Fruit fly (Drosophila melanogaster): ENCODE results near the gene myo.

myo gene

dm6 chr4:702806-703301, 7.0 kb upstream of the myo start:
- TF ChIP-seq sens (GFP tag) (peak; percentile 9), CG10431 (GFP tag; optimal IDR thresholded peaks at IDR 0.05) (peak; percentile 97), ttk (GFP tag; IDR thresholded peaks at IDR 0.05) (no peak), gt (GFP tag; IDR thresholded peaks at IDR 0.05) (no peak), Hey (tag; optimal IDR thresholded peaks at IDR 0.05) (peak; percentile 93), Tbp (GFP tag; optimal IDR thresholded peaks at IDR 0.05) (no peak), crc (GFP tag; optimal IDR thresholded peaks at IDR 0.05) (no peak), Nf-YC (tag; optimal IDR thresholded peaks at IDR 0.05) (peak; percentile 12), CG6683 (GFP tag; optimal IDR thresholded peaks at IDR 0.05) (no peak), MTF-1 (GFP tag; optimal IDR thresholded peaks at IDR 0.05; ENCODE audit: borderline replicate concordance) (no peak), Med (GFP tag) (peak; percentile 44), jing (GFP tag; optimal IDR thresholded peaks at IDR 0.05) (peak; percentile 3), CG15269 (tag; optimal IDR thresholded peaks at IDR 0.05) (no peak), Nf-YB (GFP tag; optimal IDR thresholded peaks at IDR 0.05) (peak; percentile 18), CG14860 (GFP tag; IDR thresholded peaks at IDR 0.05; ENCODE audit: partially characterized antibody) (no peak), pros (GFP tag; optimal IDR thresholded peaks at IDR 0.05) (peak; percentile 31)

DNA sequence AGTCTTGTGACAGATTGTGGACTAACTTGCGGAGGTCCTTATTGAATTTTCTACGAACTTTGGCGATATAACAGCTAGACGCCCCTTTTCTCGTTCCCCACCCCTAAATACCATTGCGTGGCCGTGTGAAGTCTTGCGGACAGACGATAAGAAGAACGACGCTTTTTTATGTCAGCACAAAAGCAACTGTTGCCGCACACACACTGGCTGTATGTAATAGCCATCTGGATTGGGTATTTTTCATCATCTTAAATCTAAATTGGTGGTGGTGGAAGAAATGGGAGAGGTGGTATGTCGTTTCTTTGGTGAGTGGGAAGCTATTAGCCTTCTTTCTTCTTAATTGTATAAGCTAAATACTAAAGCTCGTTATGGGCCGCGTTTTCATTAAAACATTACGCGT, 6.1 kb upstream of the myo start:
- TF ChIP-seq CG9797 (GFP tag; optimal IDR thresholded peaks at IDR 0.05), result no peak
- no peak for TF ChIP-seq ken (GFP tag; IDR thresholded peaks at IDR 0.05)
- TF ChIP-seq so (GFP tag; IDR thresholded peaks at IDR 0.05), result no peak
- peak; percentile 50 for TF ChIP-seq Nf-YC (tag; optimal IDR thresholded peaks at IDR 0.05)
- TF ChIP-seq Nf-YB (GFP tag; optimal IDR thresholded peaks at IDR 0.05), result peak; percentile 45
- peak; percentile 48 for TF ChIP-seq Ets65A (GFP tag)
- TF ChIP-seq CG2199 (GFP tag; IDR thresholded peaks at IDR 0.05), result 0 out of 3 replicates have a peak, but pooled peaks have one; percentile 63

DNA sequence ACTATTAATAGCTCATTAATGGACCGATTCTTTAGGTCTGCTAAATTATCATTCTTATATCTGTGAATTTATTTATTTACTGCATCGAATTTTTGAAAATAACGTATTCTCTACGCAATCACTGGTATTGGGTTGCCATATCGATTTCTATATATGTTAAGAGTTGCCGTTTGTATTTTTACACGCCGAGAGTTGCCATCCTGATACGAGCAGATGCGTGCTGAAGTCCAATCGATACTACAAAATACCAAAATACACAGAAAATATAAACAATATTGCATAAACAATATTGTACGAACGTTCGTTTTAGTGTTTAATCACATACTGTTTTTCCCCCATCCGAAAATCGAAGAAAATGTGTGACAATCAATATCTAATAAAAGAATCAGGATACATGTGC, 1.6 kb upstream of the myo start, which contains the start of gene ey:
ey (plus strand) TSS at position 227 of the 400 bp plus-strand sequence.
- TF ChIP-seq CG2120 (GFP tag; optimal IDR thresholded peaks at IDR 0.05), result peak; percentile 33
- no peak for TF ChIP-seq disco-r (GFP tag; optimal IDR thresholded peaks at IDR 0.05)
- TF ChIP-seq ATbp (GFP tag; optimal IDR thresholded peaks at IDR 0.05), result no peak
- peak; percentile 49 for TF ChIP-seq sna (GFP tag; IDR thresholded peaks at IDR 0.05; ENCODE audit: partially characterized antibody)
- peak; percentile 72 for TF ChIP-seq CG15514 (GFP tag; optimal IDR thresholded peaks at IDR 0.05)
- peak; percentile 20; the same call in 1 of the 2 replicates for TF ChIP-seq slbo (GFP tag; IDR thresholded peaks at IDR 0.05)
- TF ChIP-seq CG17829 (tag; optimal IDR thresholded peaks at IDR 0.05), result peak; percentile 25
- peak; percentile 9 for TF ChIP-seq CG15601 (tag; optimal IDR thresholded peaks at IDR 0.05)
- TF ChIP-seq CG11456 (GFP tag; IDR thresholded peaks at IDR 0.05), result no peak
- TF ChIP-seq hkb (optimal IDR thresholded peaks at IDR 0.05), result no peak
- no peak for TF ChIP-seq hkb (GFP tag; IDR thresholded peaks at IDR 0.05)
- peak; percentile 38 for TF ChIP-seq Sry-δ (GFP tag; optimal IDR thresholded peaks at IDR 0.05)
- TF ChIP-seq lola (GFP tag; optimal IDR thresholded peaks at IDR 0.05), result no peak
- peak; percentile 76 for TF ChIP-seq sens (GFP tag)
- TF ChIP-seq amos (GFP tag; IDR thresholded peaks at IDR 0.05; ENCODE audit: partially characterized antibody), result peak; percentile 41; the same call in 1 of the 2 replicates
- no peak for TF ChIP-seq pan (optimal IDR thresholded peaks at IDR 0.05)
- TF ChIP-seq pan (GFP tag; optimal IDR thresholded peaks at IDR 0.05 in 1 of 2, IDR thresholded peaks at IDR 0.05 in 1 of 2), result no peak
- TF ChIP-seq Atf3 (GFP tag; optimal IDR thresholded peaks at IDR 0.05), result no peak
- TF ChIP-seq stc (GFP tag; IDR thresholded peaks at IDR 0.05), result no peak
- TF ChIP-seq tup (GFP tag; optimal IDR thresholded peaks at IDR 0.05), result no peak
- no peak for TF ChIP-seq Sin3A (optimal IDR thresholded peaks at IDR 0.05)
- TF ChIP-seq chif (GFP tag; optimal IDR thresholded peaks at IDR 0.05), result peak in 1 of 2 experiments; percentile 9
- TF ChIP-seq slou (GFP tag; optimal IDR thresholded peaks at IDR 0.05), result no peak
- peak; percentile 5 for TF ChIP-seq CG12744 (GFP tag; optimal IDR thresholded peaks at IDR 0.05)
- TF ChIP-seq CTCF (GFP tag; optimal IDR thresholded peaks at IDR 0.05), result peak; percentile 67
- TF ChIP-seq gro (GFP tag; optimal IDR thresholded peaks at IDR 0.05), result peak; percentile 29
- TF ChIP-seq CG3163 (GFP tag; optimal IDR thresholded peaks at IDR 0.05), result peak; percentile 17
- no peak for TF ChIP-seq maf-S (GFP tag; optimal IDR thresholded peaks at IDR 0.05)
- no peak for TF ChIP-seq yki (optimal IDR thresholded peaks at IDR 0.05)
- no peak for TF ChIP-seq gsb-n (tag; optimal IDR thresholded peaks at IDR 0.05)
- peak; percentile 64 for TF ChIP-seq CG13287 (GFP tag; IDR thresholded peaks at IDR 0.05; ENCODE audit: partially characterized antibody)
